Fruit fly (Drosophila melanogaster) whole organism, wandering third instar larva: ENCODE data around the gene CG15480.

Source experiments
- Dfd ChIP-seq: fragments of >200 bp; optimal IDR thresholded peaks from 2 replicates; lab custom pipeline; 2017; ENCODE audit warnings: missing biosample characterization, missing genetic modification characterization
- Jra ChIP-seq: sonication (Bioruptor generic); optimal IDR thresholded peaks from 2 replicates; lab custom pipeline; 2016; ENCODE audit warnings: missing biosample characterization, missing genetic modification characterization
- br ChIP-seq: fragments of 200-800 bp; sonication (Bioruptor generic); optimal IDR thresholded peaks from 2 replicates; lab custom pipeline; 2016; ENCODE audit warnings: missing biosample characterization, missing genetic modification characterization
- foxo ChIP-seq, 2 experiments: fragments of 200-800 bp; sonication (Bioruptor generic); optimal IDR thresholded peaks; 2 replicates in 1 of 2; 3 replicates in 1 of 2; lab custom pipeline; 2016 to 2017; ENCODE audit warnings: missing biosample characterization in 2 of 2, missing genetic modification characterization in 2 of 2
- h ChIP-seq: fragments of 200-800 bp; sonication (Bioruptor generic); optimal IDR thresholded peaks from 3 replicates; lab custom pipeline; 2016; ENCODE audit warnings: missing biosample characterization, mild to moderate bottlenecking, missing genetic modification characterization
- jim ChIP-seq: fragments of 175-275, 200-325 bp; sonication (Bioruptor generic); optimal IDR thresholded peaks from 2 replicates; lab custom pipeline; 2016; ENCODE audit warnings: missing biosample characterization, mild to moderate bottlenecking, missing genetic modification characterization
- pan ChIP-seq: fragments of >200 bp; optimal IDR thresholded peaks from 2 replicates; lab custom pipeline; 2017
- psq ChIP-seq: fragments of 200-800 bp; sonication (Bioruptor generic); optimal IDR thresholded peaks from 3 replicates; lab custom pipeline; 2017; ENCODE audit warnings: missing biosample characterization, mild to moderate bottlenecking, missing genetic modification characterization, moderate library complexity
- woc ChIP-seq: sonication (Bioruptor generic); optimal IDR thresholded peaks from 2 replicates; lab custom pipeline; 2016; ENCODE audit warnings: missing biosample characterization, mild to moderate bottlenecking, missing genetic modification characterization

DNA sequence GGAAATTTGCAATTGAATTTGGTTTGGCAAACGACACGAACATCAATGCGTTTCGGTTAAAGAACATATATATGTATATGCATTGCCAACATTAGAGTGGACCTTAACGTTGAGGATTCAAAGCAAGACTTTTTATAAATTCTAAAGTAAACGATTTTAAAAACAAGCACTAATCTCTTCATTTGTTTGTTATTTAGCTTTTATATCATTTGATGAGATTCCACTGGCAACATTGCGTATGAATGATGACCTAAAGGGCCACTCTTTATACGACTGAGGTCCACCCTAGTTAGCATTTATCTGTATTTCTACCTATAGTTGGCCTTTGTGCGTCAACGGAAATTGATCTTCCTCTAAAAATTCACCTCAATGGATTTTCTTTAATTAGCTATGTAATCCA is 33.6 kb upstream of the CG15480 start:
- TF ChIP-seq Dfd (GFP tag; lab: Kevin White, UChicago) (no peak), br (GFP tag; lab: Kevin White, UChicago) (no peak), psq (GFP tag; lab: Kevin White, UChicago) (no peak), h (GFP tag; lab: Kevin White, UChicago) (no peak), pan (no peak), woc (GFP tag; lab: Kevin White, UChicago) (no peak), foxo (GFP tag; optimal IDR thresholded peaks at IDR 0.05; lab: Kevin White, UChicago) (no peak), Jra (GFP tag; lab: Kevin White, UChicago) (no peak), jim (GFP tag; lab: Kevin White, UChicago) (no peak)
